Worm (Caenorhabditis elegans) whole organism, L2 larva: Measurements from ENCODE around the gene nhr-53.

Source experiments
- F13H6.1 ChIP-seq: sonication (generic microtip); optimal IDR thresholded peaks from 2 replicates; lab custom pipeline; 2016; ENCODE audit warnings: missing genetic modification characterization, missing compliant biosample characterization
- Y55F3AM.14 ChIP-seq: fragments of 200-800 bp; sonication (Bioruptor generic); optimal IDR thresholded peaks from 2 replicates; lab custom pipeline; 2018; ENCODE audit warnings: mild to moderate bottlenecking, missing genetic modification characterization, missing compliant biosample characterization
- ZK546.5 ChIP-seq: sonication (generic microtip); optimal IDR thresholded peaks from 2 replicates; lab custom pipeline; 2017; ENCODE audit warnings: missing biosample characterization, missing genetic modification characterization
- aly-2 ChIP-seq: fragments of 150-350 bp; optimal IDR thresholded peaks from 2 replicates; lab custom pipeline; 2014; ENCODE audit warnings: missing biosample characterization, missing genetic modification characterization
- ama-1 ChIP-seq: fragments of 150-350 bp; optimal IDR thresholded peaks from 2 replicates; lab custom pipeline; 2018; ENCODE audit warnings: inconsistent platforms
- ceh-16 ChIP-seq: fragments of 150-350 bp; optimal IDR thresholded peaks from 2 replicates; lab custom pipeline; 2014; ENCODE audit warnings: missing biosample characterization, missing genetic modification characterization
- ceh-82 ChIP-seq: fragments of 150-350 bp; optimal IDR thresholded peaks from 2 replicates; lab custom pipeline; 2014; ENCODE audit warnings: missing biosample characterization, missing genetic modification characterization
- crh-2 ChIP-seq: sonication (generic microtip); optimal IDR thresholded peaks from 2 replicates; lab custom pipeline; 2017; ENCODE audit warnings: missing biosample characterization, missing genetic modification characterization
- dmd-4 ChIP-seq: sonication (generic microtip); optimal IDR thresholded peaks from 2 replicates; lab custom pipeline; 2017; ENCODE audit warnings: missing biosample characterization, missing genetic modification characterization
- egl-27 ChIP-seq: sonication (generic microtip); optimal IDR thresholded peaks from 3 replicates; lab custom pipeline; 2017; ENCODE audit warnings: missing biosample characterization, missing genetic modification reagents, missing genetic modification characterization
- elt-3 ChIP-seq: sonication (generic microtip); optimal IDR thresholded peaks from 2 replicates; lab custom pipeline; 2017; ENCODE audit warnings: missing biosample characterization, missing genetic modification characterization
- lin-11 ChIP-seq: fragments of 150-350 bp; sonication (generic microtip); optimal IDR thresholded peaks from 2 replicates; lab custom pipeline; 2014; ENCODE audit warnings: missing biosample characterization, missing genetic modification characterization, inconsistent platforms, mixed read lengths
- lin-39 ChIP-seq: fragments of 150-350 bp; optimal IDR thresholded peaks from 2 replicates; lab custom pipeline; 2014; ENCODE audit warnings: missing biosample characterization, missing genetic modification reagents, missing genetic modification characterization
- lsy-2 ChIP-seq, 2 experiments: fragments of 150-350 bp in 1 of 2; sonication (generic microtip) in 1 of 2; optimal IDR thresholded peaks; 2 replicates each; lab custom pipeline; 2014 to 2017; ENCODE audit warnings: missing biosample characterization in 2 of 2, missing genetic modification characterization in 2 of 2
- nhr-10 ChIP-seq: sonication (generic microtip); optimal IDR thresholded peaks from 2 replicates; lab custom pipeline; 2017; ENCODE audit warnings: missing biosample characterization, missing genetic modification characterization
- nhr-12 ChIP-seq: fragments of 150-350 bp; optimal IDR thresholded peaks from 2 replicates; lab custom pipeline; 2014; ENCODE audit warnings: missing biosample characterization, missing genetic modification characterization
- nhr-129 ChIP-seq: fragments of 150-350 bp; optimal IDR thresholded peaks from 2 replicates; lab custom pipeline; 2014; ENCODE audit warnings: missing biosample characterization, missing genetic modification characterization
- nhr-21 ChIP-seq: fragments of 150-350 bp; optimal IDR thresholded peaks from 2 replicates; lab custom pipeline; 2014; ENCODE audit warnings: missing biosample characterization, missing genetic modification characterization
- nhr-25 ChIP-seq: fragments of 150-350 bp; sonication (generic microtip); optimal IDR thresholded peaks from 3 replicates; lab custom pipeline; 2014; ENCODE audit warnings: missing biosample characterization, missing genetic modification characterization
- nhr-6 ChIP-seq: fragments of 150-350 bp; optimal IDR thresholded peaks from 2 replicates; lab custom pipeline; 2014; ENCODE audit warnings: missing biosample characterization, missing genetic modification characterization
- peb-1 ChIP-seq: fragments of 150-350 bp; optimal IDR thresholded peaks from 2 replicates; lab custom pipeline; 2014; ENCODE audit warnings: missing biosample characterization, missing genetic modification characterization
- sem-4 ChIP-seq: fragments of 150-350 bp; optimal IDR thresholded peaks from 2 replicates; lab custom pipeline; 2014; ENCODE audit warnings: missing biosample characterization, missing genetic modification reagents, missing genetic modification characterization
- sma-3 ChIP-seq: sonication (generic microtip); optimal IDR thresholded peaks from 2 replicates; lab custom pipeline; 2016; ENCODE audit warnings: missing genetic modification reagents, missing genetic modification characterization, missing compliant biosample characterization
- sma-9 ChIP-seq, 2 experiments: fragments of 150-350 bp in 1 of 2; sonication (generic microtip) in 1 of 2; optimal IDR thresholded peaks; 2 replicates each; lab custom pipeline; 2014 to 2016; ENCODE audit warnings: missing genetic modification characterization in 2 of 2, mild to moderate bottlenecking in 1 of 2, missing biosample characterization in 1 of 2, missing compliant biosample characterization in 1 of 2, missing genetic modification reagents in 1 of 2, moderate library complexity in 1 of 2
- snpc-4 ChIP-seq: fragments of 150-350 bp; optimal IDR thresholded peaks from 2 replicates; lab custom pipeline; 2014; ENCODE audit warnings: missing biosample characterization, missing genetic modification characterization
- unc-55 ChIP-seq: fragments of 150-350 bp; sonication (generic microtip); optimal IDR thresholded peaks from 3 replicates; lab custom pipeline; 2014; ENCODE audit warnings: missing biosample characterization, missing genetic modification reagents, missing genetic modification characterization
- zag-1 ChIP-seq: fragments of 150-350 bp; optimal IDR thresholded peaks from 2 replicates; lab custom pipeline; 2014; ENCODE audit warnings: missing biosample characterization, missing genetic modification characterization
- ztf-1 ChIP-seq: fragments of 200-800 bp; sonication (Bioruptor generic); conservative IDR thresholded peaks from 2 replicates; pipeline ENCODE4 v1.3.6; 2022; ENCODE audit warnings: missing genetic modification characterization, missing compliant biosample characterization
- ztf-11 ChIP-seq: sonication (generic microtip); optimal IDR thresholded peaks from 2 replicates; lab custom pipeline; 2017; ENCODE audit warnings: missing biosample characterization, missing genetic modification characterization
- ztf-4 ChIP-seq: fragments of 150-350 bp; optimal IDR thresholded peaks from 2 replicates; lab custom pipeline; 2014; ENCODE audit warnings: missing biosample characterization, missing genetic modification characterization

nhr-53 gene

ce11 chrV:15661003-15661402 lies 41.2 kb downstream of the nhr-53 start (continued):
- TF ChIP-seq ceh-16: peak; percentile 75
- TF ChIP-seq lin-11 (tag; lab: Kevin White, UChicago): no peak
- no peak for TF ChIP-seq ztf-11 (tag; lab: Kevin White, UChicago)
- peak; percentile 73 for TF ChIP-seq sma-9 (GFP tag; optimal IDR thresholded peaks at IDR 0.05; lab: Kevin White, UChicago)
- TF ChIP-seq sma-9 (tag; optimal IDR thresholded peaks at IDR 0.05; lab: Kevin White, UChicago): no peak
- no peak for TF ChIP-seq ceh-82 (tag; lab: Kevin White, UChicago)
- no peak for TF ChIP-seq lin-39
- TF ChIP-seq nhr-129 (tag; lab: Kevin White, UChicago): no peak
- TF ChIP-seq sma-3 (GFP tag; lab: Kevin White, UChicago): peak; percentile 32
- TF ChIP-seq nhr-12 (tag; lab: Kevin White, UChicago): no peak
- peak; percentile 8 for TF ChIP-seq peb-1 (tag; lab: Kevin White, UChicago)
- TF ChIP-seq nhr-6: peak; percentile 17
- TF ChIP-seq, all 48 proteins: peak for 11

ce11 chrV:15658262-15659060 lies 43.7 kb downstream of the nhr-53 start:
- TF ChIP-seq sma-9 (GFP tag; optimal IDR thresholded peaks at IDR 0.05; lab: Kevin White, UChicago) (no peak), sma-9 (tag; optimal IDR thresholded peaks at IDR 0.05; lab: Kevin White, UChicago) (no peak), F13H6.1 (peak; percentile 11)

ce11 chrV:15654124-15654523 lies 48.0 kb downstream of the nhr-53 start, which contains the start of gene F53E4.2:
Gene F53E4.2 (plus strand): TSS chrV:15654424.
- TF ChIP-seq zag-1 (no peak), nhr-21 (tag; lab: Kevin White, UChicago) (no peak), Y55F3AM.14 (GFP tag; lab: Kevin White, UChicago) (no peak), lin-39 (no peak), ama-1 (lab: Kevin White, UChicago) (no peak), ztf-4 (tag; lab: Kevin White, UChicago) (no peak), egl-27 (tag; lab: Kevin White, UChicago) (no peak), snpc-4 (tag; lab: Kevin White, UChicago) (no peak), ztf-1 (GFP tag; lab: Robert Waterston, UW) (no peak), nhr-12 (tag; lab: Kevin White, UChicago) (no peak), lsy-2 (tag; optimal IDR thresholded peaks at IDR 0.05; lab: Kevin White, UChicago) (no peak), ZK546.5 (tag; lab: Kevin White, UChicago) (no peak), elt-3 (tag; lab: Kevin White, UChicago) (no peak), nhr-10 (no peak), crh-2 (tag; lab: Kevin White, UChicago) (no peak), aly-2 (no peak), unc-55 (GFP tag; lab: Kevin White, UChicago) (no peak), dmd-4 (tag; lab: Kevin White, UChicago) (no peak), sem-4 (tag; lab: Kevin White, UChicago) (no peak)

ce11 chrV:15652147-15652546 lies 50.0 kb downstream of the nhr-53 start:
- TF ChIP-seq Y55F3AM.14 (GFP tag; lab: Kevin White, UChicago): no peak
- peak; percentile 8 for TF ChIP-seq nhr-129 (tag; lab: Kevin White, UChicago)
- peak; percentile 58 for TF ChIP-seq nhr-25 (tag; lab: Kevin White, UChicago)
